Worm (Caenorhabditis elegans): Measurements from ENCODE around the gene F14H3.5.

DNA sequence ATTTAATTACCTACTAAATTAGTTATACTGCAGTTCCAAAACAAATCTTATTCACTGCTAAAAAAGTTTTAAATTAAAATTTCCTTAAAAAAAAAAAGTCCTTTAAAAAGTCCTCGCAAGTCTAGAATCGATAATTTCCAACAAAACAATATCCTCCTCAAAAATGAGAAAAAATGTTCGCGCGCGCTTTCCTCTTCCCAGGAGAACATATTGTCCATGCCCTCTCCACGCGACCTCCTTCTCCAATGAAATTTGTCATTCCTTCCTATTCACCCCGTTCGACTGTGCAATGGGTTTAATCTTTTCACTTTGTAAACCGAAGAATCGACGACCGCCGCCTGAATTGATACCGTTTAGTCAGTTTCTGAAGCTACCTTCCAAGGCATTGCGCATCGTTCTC lies 20.7 kb downstream of the F14H3.5 start, which contains the start of gene T10C6.10:
- TF ChIP-seq ama-1 (optimal IDR thresholded peaks at IDR 0.05) (no peak), ztf-16 (tag; optimal IDR thresholded peaks at IDR 0.05) (no peak), F13H6.1 (tag; optimal IDR thresholded peaks at IDR 0.05) (no peak), ceh-45 (GFP tag; IDR thresholded peaks at IDR 0.05) (no peak), dmd-4 (tag; optimal IDR thresholded peaks at IDR 0.05; ENCODE audit: borderline replicate concordance) (no peak), pax-1 (tag; optimal IDR thresholded peaks at IDR 0.05) (no peak), elt-4 (tag; optimal IDR thresholded peaks at IDR 0.05) (no peak), hlh-30 (tag; optimal IDR thresholded peaks at IDR 0.05; ENCODE audit: insufficient read depth) (no peak), elt-2 (tag; optimal IDR thresholded peaks at IDR 0.05) (no peak), npax-4 (tag; optimal IDR thresholded peaks at IDR 0.05) (no peak)
